Worm (Caenorhabditis elegans): ENCODE measurements around the gene sdz-13.

- no peak for TF ChIP-seq him-1 (tag; optimal IDR thresholded peaks at IDR 0.05)
- TF ChIP-seq dao-5 (tag; optimal IDR thresholded peaks at IDR 0.05) = no peak
Observed at ce11 chrIV:10919770-10920169, 40.3 kb upstream of the sdz-13 start, which contains the start of gene rbr-2.

Data from whole organism, L4/young adult.